Worm (Caenorhabditis elegans): Measurements from ENCODE around the gene C17H12.6.

- TF ChIP-seq lsy-2 (tag; optimal IDR thresholded peaks at IDR 0.05) = no peak
- no peak for TF ChIP-seq lir-3 (tag; optimal IDR thresholded peaks at IDR 0.05)
- no peak for TF ChIP-seq F44E2.7 (GFP tag; IDR thresholded peaks at IDR 0.05)
- TF ChIP-seq ctbp-1 (GFP tag; IDR thresholded peaks at IDR 0.05) = no peak
- TF ChIP-seq pqm-1 (tag; optimal IDR thresholded peaks at IDR 0.05) = no peak
- TF ChIP-seq mep-1 (tag; optimal IDR thresholded peaks at IDR 0.05) = no peak
- TF ChIP-seq Y75B8A.6 (GFP tag; IDR thresholded peaks at IDR 0.05) = no peak
- TF ChIP-seq lim-7 (GFP tag; IDR thresholded peaks at IDR 0.05) = no peak
- no peak for TF ChIP-seq sdz-12 (GFP tag; optimal IDR thresholded peaks at IDR 0.05)
- TF ChIP-seq aha-1 (tag) = no peak
- no peak for TF ChIP-seq ZK546.5 (tag; optimal IDR thresholded peaks at IDR 0.05)
- TF ChIP-seq egl-43 (GFP tag; IDR thresholded peaks at IDR 0.05) = no peak
- no peak for TF ChIP-seq zip-11 (GFP tag; IDR thresholded peaks at IDR 0.05)
- TF ChIP-seq unc-130 (GFP tag; optimal IDR thresholded peaks at IDR 0.05) = no peak
These were observed 18.4 kb downstream of the C17H12.6 start for ce11 chrIV:6803805-6804344.

Data from whole organism, L4 larva.